Fruit fly (Drosophila melanogaster): ENCODE results near the gene CG46426.

CG46426 gene

dm6 chr2L:11813665-11814087 is 29.0 kb upstream of the CG46426 start, which contains the start of gene CycY:
CycY (minus strand) TSS chr2L:11813780.
- no peak for TF ChIP-seq CTCF (optimal IDR thresholded peaks at IDR 0.05)
- TF ChIP-seq CG8478 (optimal IDR thresholded peaks at IDR 0.05): no peak

dm6 chr2L:11816376-11816775 is 26.3 kb upstream of the CG46426 start:
- peak; percentile 92 to 96 for TF ChIP-seq CTCF (optimal IDR thresholded peaks at IDR 0.05)
- no peak for TF ChIP-seq CG8478 (optimal IDR thresholded peaks at IDR 0.05)

dm6 chr2L:11823470-11824162 is 19.0 kb upstream of the CG46426 start:
- no peak for TF ChIP-seq CG8478 (optimal IDR thresholded peaks at IDR 0.05)
- TF ChIP-seq CTCF (optimal IDR thresholded peaks at IDR 0.05): no peak

dm6 chr2L:11829277-11829676 is 13.4 kb upstream of the CG46426 start, which contains the start of gene esc:
esc (minus strand) TSS chr2L:11829405.
- peak; percentile 9 to 34 for TF ChIP-seq CTCF (optimal IDR thresholded peaks at IDR 0.05)
- no peak for TF ChIP-seq CG8478 (optimal IDR thresholded peaks at IDR 0.05)

- no peak for TF ChIP-seq CTCF (optimal IDR thresholded peaks at IDR 0.05)
These were observed 8.8 kb upstream of the CG46426 start, which contains the start of gene CG45011 for dm6 chr2L:11833786-11834185. CG45011 (plus strand) TSS chr2L:11834086.

- TF ChIP-seq CG8478 (optimal IDR thresholded peaks at IDR 0.05): no peak
- TF ChIP-seq CTCF (optimal IDR thresholded peaks at IDR 0.05): no peak
These were observed 8.3 kb upstream of the CG46426 start, which contains the start of gene CG45012 for dm6 chr2L:11834308-11834707. CG45012 (plus strand) TSS chr2L:11834608.

dm6 chr2L:11836943-11837342 is 5.7 kb upstream of the CG46426 start, which contains the start of gene Sfp33A4:
Sfp33A4 (plus strand) TSS chr2L:11837243.
- TF ChIP-seq CG8478 (optimal IDR thresholded peaks at IDR 0.05) (no peak), CTCF (optimal IDR thresholded peaks at IDR 0.05) (no peak)

- TF ChIP-seq CTCF (optimal IDR thresholded peaks at IDR 0.05) (no peak), CG8478 (optimal IDR thresholded peaks at IDR 0.05) (no peak)
These were observed 5.2 kb upstream of the CG46426 start, which contains the start of gene Sfp33A2 for dm6 chr2L:11837413-11837812. Sfp33A2 (plus strand) TSS chr2L:11837713.

- TF ChIP-seq CTCF (optimal IDR thresholded peaks at IDR 0.05): no peak
- no peak for TF ChIP-seq CG8478 (optimal IDR thresholded peaks at IDR 0.05)
These were observed 3.0 kb upstream of the CG46426 start, which contains the start of gene Sfp33A3 for dm6 chr2L:11839612-11840011. Sfp33A3 (plus strand) TSS chr2L:11839912.

dm6 chr2L:11840391-11840790 is 2.2 kb upstream of the CG46426 start, which contains the start of gene CG31704:
CG31704 (plus strand) TSS chr2L:11840691.
- TF ChIP-seq CG8478 (optimal IDR thresholded peaks at IDR 0.05): no peak
- no peak for TF ChIP-seq CTCF (optimal IDR thresholded peaks at IDR 0.05)

- no peak for TF ChIP-seq CTCF (optimal IDR thresholded peaks at IDR 0.05)
- TF ChIP-seq CG8478 (optimal IDR thresholded peaks at IDR 0.05): no peak
These were observed 1.1 kb upstream of the CG46426 start for dm6 chr2L:11841538-11841937.

dm6 chr2L:11844278-11844677 is 1.6 kb downstream of the CG46426 start:
- TF ChIP-seq CG8478 (optimal IDR thresholded peaks at IDR 0.05): no peak
- no peak for TF ChIP-seq CTCF (optimal IDR thresholded peaks at IDR 0.05)

dm6 chr2L:11845159-11845788 is 2.6 kb downstream of the CG46426 start:
- TF ChIP-seq CTCF (optimal IDR thresholded peaks at IDR 0.05) (no peak), CG8478 (optimal IDR thresholded peaks at IDR 0.05) (no peak)

dm6 chr2L:11846926-11847325 is 4.3 kb downstream of the CG46426 start, which contains the start of gene Mal-B1:
Mal-B1 (plus strand) TSS chr2L:11847226.
- TF ChIP-seq CG8478 (optimal IDR thresholded peaks at IDR 0.05) (no peak), CTCF (optimal IDR thresholded peaks at IDR 0.05) (no peak)

- TF ChIP-seq CTCF (optimal IDR thresholded peaks at IDR 0.05) (no peak), CG8478 (optimal IDR thresholded peaks at IDR 0.05) (no peak)
These were observed 7.0 kb downstream of the CG46426 start, which contains the start of gene Mal-B2 for dm6 chr2L:11849658-11850057. Mal-B2 (plus strand) TSS chr2L:11849958.

- TF ChIP-seq CTCF (optimal IDR thresholded peaks at IDR 0.05) (no peak), CG8478 (optimal IDR thresholded peaks at IDR 0.05) (no peak)
These were observed 10.5 kb downstream of the CG46426 start, which contains the start of gene CG42751 for dm6 chr2L:11853130-11853529. CG42751 (plus strand) TSS chr2L:11853430.

Measured in S2 (cell line).